Worm (Caenorhabditis elegans) whole organism, L3 larva: ENCODE results near the gene nhr-159.

Experiments used
- aly-2 ChIP-seq: fragments of 150-350 bp; optimal IDR thresholded peaks from 2 replicates; lab custom pipeline; 2014; ENCODE audit warnings: missing biosample characterization, missing genetic modification characterization
- egl-27 ChIP-seq: sonication (generic microtip); optimal IDR thresholded peaks from 4 replicates; lab custom pipeline; 2017; ENCODE audit warnings: missing biosample characterization, missing genetic modification reagents, missing genetic modification characterization
- fkh-10 ChIP-seq: sonication (generic microtip); optimal IDR thresholded peaks from 2 replicates; lab custom pipeline; 2017; ENCODE audit warnings: missing biosample characterization, missing genetic modification reagents, missing genetic modification characterization
- fos-1 ChIP-seq: fragments of 150-350 bp; optimal IDR thresholded peaks from 2 replicates; lab custom pipeline; 2014; ENCODE audit warnings: missing biosample characterization, missing genetic modification characterization
- jun-1 ChIP-seq: fragments of 150-350 bp; optimal IDR thresholded peaks from 2 replicates; lab custom pipeline; 2014; ENCODE audit warnings: missing biosample characterization, missing genetic modification reagents, missing genetic modification characterization
- nhr-28 ChIP-seq: fragments of 150-350 bp; optimal IDR thresholded peaks from 2 replicates; lab custom pipeline; 2014; ENCODE audit warnings: missing biosample characterization, missing genetic modification characterization
- ztf-11 ChIP-seq: fragments of 150-350 bp; optimal IDR thresholded peaks from 2 replicates; lab custom pipeline; 2014; ENCODE audit warnings: missing biosample characterization, missing genetic modification characterization

- TF ChIP-seq nhr-28 (tag; lab: Kevin White, UChicago) (no peak), fos-1 (tag; lab: Kevin White, UChicago) (no peak), aly-2 (tag; lab: Kevin White, UChicago) (no peak), egl-27 (tag; lab: Kevin White, UChicago) (no peak), fkh-10 (GFP tag; lab: Kevin White, UChicago) (no peak), jun-1 (no peak), ztf-11 (tag; lab: Kevin White, UChicago) (no peak)
Observed at ce11 chrV:3832103-3832502, 46.0 kb downstream of the nhr-159 start.
